Fruit fly (Drosophila melanogaster) whole organism, embryonic: ENCODE measurements around the gene VhaPPA1-2.

Source experiments
- BEAF-32 ChIP-seq: fragments of 200-800 bp; sonication (Bioruptor generic); optimal IDR thresholded peaks from 3 replicates; lab custom pipeline; 2017; ENCODE audit warnings: missing biosample characterization, missing genetic modification characterization, mild to moderate bottlenecking, moderate library complexity, missing genetic modification reagents
- CG11695 ChIP-seq: fragments of 200-800 bp; sonication (Bioruptor generic); IDR thresholded peaks from 3 replicates; pipeline ENCODE4 v1.3.6; 2022; ENCODE audit warnings: missing biosample characterization, missing genetic modification characterization
- CG12071 ChIP-seq: fragments of 200-800 bp; sonication (Bioruptor generic); optimal IDR thresholded peaks from 3 replicates; lab custom pipeline; 2018; ENCODE audit warnings: missing biosample characterization, mild to moderate bottlenecking, missing genetic modification characterization
- CG12155 ChIP-seq: fragments of 200-800 bp; sonication (Bioruptor generic); optimal IDR thresholded peaks from 3 replicates; lab custom pipeline; 2016; ENCODE audit warnings: missing biosample characterization, missing genetic modification characterization
- CG12236 ChIP-seq: fragments of 200-800 bp; sonication (Bioruptor generic); optimal IDR thresholded peaks from 2 replicates; lab custom pipeline; 2016; ENCODE audit warnings: missing biosample characterization, missing genetic modification characterization
- CG12744 ChIP-seq: fragments of 200-800 bp; sonication (Bioruptor generic); optimal IDR thresholded peaks from 2 replicates; lab custom pipeline; 2016; ENCODE audit warnings: missing biosample characterization, missing genetic modification characterization
- CG12942 ChIP-seq: fragments of 200-800 bp; sonication (Bioruptor generic); optimal IDR thresholded peaks from 3 replicates; lab custom pipeline; 2016; ENCODE audit warnings: missing biosample characterization, missing genetic modification characterization
- CG13894 ChIP-seq: fragments of 200-800 bp; sonication (Bioruptor generic); optimal IDR thresholded peaks from 3 replicates; lab custom pipeline; 2018; ENCODE audit warnings: missing biosample characterization, mild to moderate bottlenecking, missing genetic modification characterization, moderate library complexity
- CG1647 ChIP-seq: fragments of 200-800 bp; sonication (Bioruptor generic); optimal IDR thresholded peaks from 3 replicates; lab custom pipeline; 2016; ENCODE audit warnings: missing biosample characterization, missing genetic modification characterization
- CG16779 ChIP-seq: fragments of 200-800 bp; sonication (Bioruptor generic); IDR thresholded peaks from 2 replicates; pipeline ENCODE4 v1.3.6; 2022; ENCODE audit warnings: missing biosample characterization, missing genetic modification characterization
- CG16813 ChIP-seq: fragments of 200-800 bp; sonication (Bioruptor generic); IDR thresholded peaks from 3 replicates; pipeline ENCODE4 v1.3.6; 2022; ENCODE audit warnings: missing biosample characterization, missing genetic modification characterization; ENCODE audit not compliant: partially characterized antibody
- CG17568 ChIP-seq: fragments of 200-800 bp; sonication (Bioruptor generic); optimal IDR thresholded peaks from 2 replicates; lab custom pipeline; 2018; ENCODE audit warnings: missing biosample characterization, mild to moderate bottlenecking, missing genetic modification characterization, moderate library complexity
- CG18011 ChIP-seq: fragments of 200-800 bp; sonication (Bioruptor generic); optimal IDR thresholded peaks from 2 replicates; lab custom pipeline; 2017; ENCODE audit warnings: missing biosample characterization, missing genetic modification characterization, mild to moderate bottlenecking, moderate library complexity, missing genotype
- CG2129 ChIP-seq: fragments of 200-800 bp; sonication (Bioruptor generic); IDR thresholded peaks from 2 replicates; pipeline ENCODE4 v1.3.6; 2022; ENCODE audit warnings: missing biosample characterization, missing genetic modification characterization; ENCODE audit not compliant: partially characterized antibody
- CG3281 ChIP-seq: fragments of 200-800 bp; sonication (Bioruptor generic); optimal IDR thresholded peaks from 3 replicates; lab custom pipeline; 2017; ENCODE audit warnings: missing biosample characterization, mild to moderate bottlenecking, missing genetic modification characterization
- CG4404 ChIP-seq: fragments of 200-800 bp; sonication (Bioruptor generic); IDR thresholded peaks from 2 replicates; pipeline ENCODE4 v1.3.6; 2022; ENCODE audit warnings: missing biosample characterization, missing genetic modification characterization
- CG4854 ChIP-seq: fragments of 200-800 bp; sonication (Bioruptor generic); optimal IDR thresholded peaks from 2 replicates; lab custom pipeline; 2016; ENCODE audit warnings: missing biosample characterization, missing genetic modification characterization, inconsistent platforms
- CG6854 ChIP-seq: fragments of 200-800 bp; sonication (Bioruptor generic); optimal IDR thresholded peaks from 3 replicates; lab custom pipeline; 2017; ENCODE audit warnings: missing biosample characterization, mild to moderate bottlenecking, missing genetic modification characterization
- CG7745 ChIP-seq: fragments of 200-800 bp; sonication (Bioruptor generic); optimal IDR thresholded peaks from 2 replicates; lab custom pipeline; 2018; ENCODE audit warnings: missing biosample characterization, mild to moderate bottlenecking, missing genetic modification characterization, moderate library complexity
- CG7839 ChIP-seq: fragments of 200-800 bp; sonication (Bioruptor generic); optimal IDR thresholded peaks from 3 replicates; lab custom pipeline; 2018; ENCODE audit warnings: missing biosample characterization, mild to moderate bottlenecking, missing genetic modification characterization, moderate library complexity
- CG7963 ChIP-seq: fragments of 200-800 bp; sonication (Bioruptor generic); IDR thresholded peaks from 3 replicates; pipeline ENCODE4 v1.3.6; 2022; ENCODE audit warnings: missing biosample characterization, missing genetic modification characterization; ENCODE audit not compliant: partially characterized antibody
- CG8281 ChIP-seq: fragments of 200-800 bp; sonication (Bioruptor generic); optimal IDR thresholded peaks from 2 replicates; lab custom pipeline; 2018; ENCODE audit warnings: missing biosample characterization, mild to moderate bottlenecking, missing genetic modification characterization, moderate library complexity
- CG8290 ChIP-seq, 3 experiments: fragments of 200-800 bp; sonication (Bioruptor generic); optimal IDR thresholded peaks; 2 replicates each; lab custom pipeline; 2016 to 2019; ENCODE audit warnings: missing biosample characterization in 3 of 3, missing genetic modification characterization in 3 of 3, mild to moderate bottlenecking in 2 of 3, moderate library complexity in 1 of 3
- CG8944 ChIP-seq: fragments of 200-800 bp; sonication (Bioruptor generic); optimal IDR thresholded peaks from 3 replicates; lab custom pipeline; 2016; ENCODE audit warnings: missing biosample characterization, missing genetic modification characterization
- CG9727 ChIP-seq: fragments of 200-800 bp; sonication (Bioruptor generic); optimal IDR thresholded peaks from 3 replicates; lab custom pipeline; 2017; ENCODE audit warnings: missing biosample characterization, mild to moderate bottlenecking, missing genetic modification characterization
- Chrac-16 ChIP-seq: fragments of 200-800 bp; sonication (Bioruptor generic); optimal IDR thresholded peaks from 3 replicates; lab custom pipeline; 2016; ENCODE audit warnings: missing biosample characterization, missing genetic modification characterization
- Doc2 ChIP-seq: fragments of 200-800 bp; sonication (Bioruptor generic); IDR thresholded peaks from 2 replicates; pipeline ENCODE4 v1.3.6; 2022; ENCODE audit warnings: missing biosample characterization, missing genetic modification characterization
- Ets65A ChIP-seq: fragments of 200-800 bp; sonication (Bioruptor generic); peaks from one replicate; lab custom pipeline; 2016; ENCODE audit warnings: missing biosample characterization, missing genetic modification characterization
- GATAe ChIP-seq: fragments of 200-800 bp; sonication (Bioruptor generic); conservative IDR thresholded peaks from 2 replicates; pipeline ENCODE4 v1.3.6; 2022; ENCODE audit warnings: missing biosample characterization, missing genetic modification characterization
- Mrtf ChIP-seq: fragments of 200-800 bp; sonication (Bioruptor generic); IDR thresholded peaks from 3 replicates; pipeline ENCODE4 v1.3.6; 2022; ENCODE audit warnings: missing biosample characterization, missing genetic modification characterization
- Ptx1 ChIP-seq: fragments of 200-800 bp; sonication (Bioruptor generic); IDR thresholded peaks from 2 replicates; pipeline ENCODE4 v1.3.6; 2022; ENCODE audit warnings: missing biosample characterization, missing genetic modification characterization
- Six4 ChIP-seq: fragments of 200-800 bp; sonication (Bioruptor generic); optimal IDR thresholded peaks from 2 replicates; lab custom pipeline; 2016; ENCODE audit warnings: missing biosample characterization, missing genetic modification characterization
- Ssrp ChIP-seq: fragments of 200-800 bp; sonication (Bioruptor generic); optimal IDR thresholded peaks from 2 replicates; lab custom pipeline; 2018; ENCODE audit warnings: missing biosample characterization, mild to moderate bottlenecking, missing genetic modification characterization, moderate library complexity
- Usf ChIP-seq: fragments of 200-800 bp; sonication (Bioruptor generic); optimal IDR thresholded peaks from 2 replicates; lab custom pipeline; 2017; ENCODE audit warnings: missing genotype, missing biosample characterization, missing genetic modification characterization
- ase ChIP-seq: fragments of 200-800 bp; sonication (Bioruptor generic); IDR thresholded peaks from 3 replicates; pipeline ENCODE4 v1.3.6; 2022; ENCODE audit warnings: missing biosample characterization, missing genetic modification characterization
- bowl ChIP-seq: fragments of 200-800 bp; sonication (Bioruptor generic); IDR thresholded peaks from 2 replicates; pipeline ENCODE4 v1.3.6; 2022; ENCODE audit warnings: missing biosample characterization, missing genetic modification characterization
- btn ChIP-seq: fragments of 200-800 bp; sonication (Bioruptor generic); optimal IDR thresholded peaks from 2 replicates; lab custom pipeline; 2016; ENCODE audit warnings: missing biosample characterization, missing genetic modification characterization
- disco-r ChIP-seq: fragments of 200-800 bp; sonication (Bioruptor generic); optimal IDR thresholded peaks from 2 replicates; lab custom pipeline; 2016; ENCODE audit warnings: missing biosample characterization, missing genetic modification characterization
- en ChIP-seq: fragments of 200-800 bp; sonication (Bioruptor generic); optimal IDR thresholded peaks from 2 replicates; lab custom pipeline; 2016; ENCODE audit warnings: missing biosample characterization, missing genetic modification characterization
- gce ChIP-seq: fragments of 200-800 bp; sonication (Bioruptor generic); IDR thresholded peaks from 3 replicates; pipeline ENCODE4 v1.3.6; 2022; ENCODE audit warnings: missing biosample characterization, missing genetic modification characterization
- gem ChIP-seq: fragments of 200-800 bp; sonication (Bioruptor generic); optimal IDR thresholded peaks from 2 replicates; lab custom pipeline; 2019; ENCODE audit warnings: missing biosample characterization, mild to moderate bottlenecking, missing genetic modification characterization, moderate library complexity
- gt ChIP-seq: fragments of 200-800 bp; sonication (Bioruptor generic); IDR thresholded peaks from 2 replicates; pipeline ENCODE4 v1.3.6; 2022; ENCODE audit warnings: missing biosample characterization, missing genetic modification characterization
- h ChIP-seq: fragments of >200 bp; optimal IDR thresholded peaks from 2 replicates; lab custom pipeline; 2017
- lbe ChIP-seq: fragments of 200-800 bp; sonication (Bioruptor generic); optimal IDR thresholded peaks from 2 replicates; lab custom pipeline; 2016; ENCODE audit warnings: missing biosample characterization, mild to moderate bottlenecking, missing genetic modification characterization
- otp ChIP-seq: fragments of 200-800 bp; sonication (Bioruptor generic); IDR thresholded peaks from 3 replicates; pipeline ENCODE4, ENCODE4 v1.3.6; 2022; ENCODE audit warnings: missing biosample characterization, missing genetic modification characterization
- pb ChIP-seq: fragments of 200-800 bp; sonication (Bioruptor generic); optimal IDR thresholded peaks from 3 replicates; lab custom pipeline; 2016; ENCODE audit warnings: missing biosample characterization, missing genetic modification characterization
- pros ChIP-seq: fragments of 200-800 bp; sonication (Bioruptor generic); optimal IDR thresholded peaks from 3 replicates; lab custom pipeline; 2019; ENCODE audit warnings: missing biosample characterization, mild to moderate bottlenecking, missing genetic modification characterization, moderate library complexity
- shn ChIP-seq: fragments of 200-800 bp; sonication (Bioruptor generic); optimal IDR thresholded peaks from 3 replicates; lab custom pipeline; 2016; ENCODE audit warnings: missing biosample characterization, missing genetic modification characterization
- slbo ChIP-seq: fragments of 200-800 bp; sonication (Bioruptor generic); IDR thresholded peaks from 2 replicates; pipeline ENCODE4 v1.3.6; 2022; ENCODE audit warnings: missing biosample characterization, missing genetic modification characterization
- wek ChIP-seq: fragments of 200-800 bp; sonication (Bioruptor generic); optimal IDR thresholded peaks from 3 replicates; lab custom pipeline; 2018; ENCODE audit warnings: missing biosample characterization, mild to moderate bottlenecking, missing genetic modification characterization, moderate library complexity
- z ChIP-seq: fragments of 200-800 bp; sonication (Bioruptor generic); IDR thresholded peaks from 3 replicates; pipeline ENCODE4 v1.3.6; 2022; ENCODE audit warnings: missing biosample characterization, missing genetic modification characterization

The VhaPPA1-2 gene

dm6 chr3R:14875274-14875964, 24.7 kb downstream of the VhaPPA1-2 start, which contains the start of gene btsz (continued):
- TF ChIP-seq Six4 (GFP tag; lab: Kevin White, UChicago) = no peak
- peak; percentile 11 for TF ChIP-seq CG8281 (tag; lab: Kevin White, UChicago)
- no peak for TF ChIP-seq otp (GFP tag; lab: Robert Waterston, UW)
- peak; percentile 67 for TF ChIP-seq gem (tag; lab: Kevin White, UChicago)
- no peak for TF ChIP-seq CG1647
- no peak for TF ChIP-seq CG7963
- no peak for TF ChIP-seq disco-r (GFP tag; lab: Kevin White, UChicago)
- TF ChIP-seq GATAe (GFP tag; lab: Robert Waterston, UW) = no peak
- no peak for TF ChIP-seq Mrtf (GFP tag; lab: Robert Waterston, UW)
- no peak for TF ChIP-seq CG8944 (GFP tag; lab: Kevin White, UChicago)
- no peak for TF ChIP-seq ase (GFP tag; lab: Robert Waterston, UW)
- no peak for TF ChIP-seq CG18011 (GFP tag; lab: Kevin White, UChicago)
- TF ChIP-seq CG12071 (GFP tag; lab: Kevin White, UChicago) = no peak
- TF ChIP-seq BEAF-32 (GFP tag; lab: Kevin White, UChicago) = no peak
- no peak for TF ChIP-seq h (lab: Kevin White, UChicago)
- no peak for TF ChIP-seq CG4404
- peak; percentile 40; the same call in 1 of the 2 replicates for TF ChIP-seq slbo (GFP tag; lab: Robert Waterston, UW)
- TF ChIP-seq shn = no peak
- no peak for TF ChIP-seq CG8290 (GFP tag; optimal IDR thresholded peaks at IDR 0.05; lab: Kevin White, UChicago)
- TF ChIP-seq CG8290 (tag; optimal IDR thresholded peaks at IDR 0.05; lab: Kevin White, UChicago) = no peak
- TF ChIP-seq CG12942 (GFP tag; lab: Kevin White, UChicago) = no peak
- TF ChIP-seq wek (GFP tag; lab: Kevin White, UChicago) = no peak
- TF ChIP-seq CG12744 (GFP tag; lab: Kevin White, UChicago) = no peak
- TF ChIP-seq z (GFP tag; lab: Robert Waterston, UW) = no peak
- no peak for TF ChIP-seq CG2129 (GFP tag; lab: Robert Waterston, UW)
- TF ChIP-seq CG17568 = no peak
- TF ChIP-seq btn (GFP tag; lab: Kevin White, UChicago) = no peak
- TF ChIP-seq CG9727 (GFP tag; lab: Kevin White, UChicago) = peak; percentile 71
- TF ChIP-seq gce (GFP tag; lab: Robert Waterston, UW) = no peak
- TF ChIP-seq gt (GFP tag; lab: Robert Waterston, UW) = no peak
- TF ChIP-seq CG12155 = no peak
- no peak for TF ChIP-seq en (GFP tag; lab: Kevin White, UChicago)
- no peak for TF ChIP-seq pb (GFP tag; lab: Kevin White, UChicago)
- no peak for TF ChIP-seq Ssrp
- peak; percentile 37 for TF ChIP-seq CG6854
- TF ChIP-seq Usf (GFP tag; lab: Kevin White, UChicago) = no peak
- no peak for TF ChIP-seq pros (GFP tag; lab: Kevin White, UChicago)
- peak; percentile 78 for TF ChIP-seq CG16779
- TF ChIP-seq CG4854 = no peak
- no peak for TF ChIP-seq lbe (GFP tag; lab: Kevin White, UChicago)
- no peak for TF ChIP-seq CG13894 (tag; lab: Kevin White, UChicago)
- TF ChIP-seq CG12236 (GFP tag; lab: Kevin White, UChicago) = no peak
- TF ChIP-seq Ptx1 (GFP tag; lab: Robert Waterston, UW) = no peak
- peak; percentile 64 for TF ChIP-seq CG7839 (tag; lab: Kevin White, UChicago)
- 0 out of 3 replicates have a peak, but pooled peaks have one; percentile 7 for TF ChIP-seq CG11695 (GFP tag; lab: Robert Waterston, UW)
- peak; percentile 68 for TF ChIP-seq CG3281
- no peak for TF ChIP-seq Chrac-16 (GFP tag; lab: Kevin White, UChicago)
- peak; percentile 86 for TF ChIP-seq Ets65A (GFP tag; lab: Kevin White, UChicago)
- TF ChIP-seq bowl = no peak
- TF ChIP-seq Doc2 = no peak
- no peak for TF ChIP-seq CG7745 (tag; lab: Kevin White, UChicago)
- TF ChIP-seq CG16813 (GFP tag; lab: Robert Waterston, UW) = no peak
